Fruit fly (Drosophila melanogaster) whole organism, prepupa: ENCODE measurements around the gene CG32572.

Experiments
- CG1621 ChIP-seq: fragments of 200-800 bp; sonication (Bioruptor generic); optimal IDR thresholded peaks from 3 replicates; lab custom pipeline; 2018; ENCODE audit warnings: missing biosample characterization, mild to moderate bottlenecking, missing genetic modification characterization
- CG31627 ChIP-seq: fragments of 200-800 bp; sonication (Bioruptor generic); optimal IDR thresholded peaks from 3 replicates; lab custom pipeline; 2016; ENCODE audit warnings: missing biosample characterization, missing genetic modification characterization
- CG6854 ChIP-seq: fragments of 200-800 bp; sonication (Bioruptor generic); optimal IDR thresholded peaks from 2 replicates; lab custom pipeline; 2017; ENCODE audit warnings: missing biosample characterization, mild to moderate bottlenecking, missing genetic modification characterization
- CG8319 ChIP-seq: fragments of 200-800 bp; sonication (Bioruptor generic); optimal IDR thresholded peaks from 3 replicates; lab custom pipeline; 2016; ENCODE audit warnings: missing biosample characterization, missing genetic modification characterization
- Ets96B ChIP-seq: fragments of 200-800 bp; optimal IDR thresholded peaks from 2 replicates; lab custom pipeline; 2019; ENCODE audit warnings: missing biosample characterization, mild to moderate bottlenecking, missing genetic modification characterization, moderate library complexity
- Hr39 ChIP-seq: fragments of 200-800 bp; sonication (Bioruptor generic); optimal IDR thresholded peaks from 2 replicates; lab custom pipeline; 2016; ENCODE audit warnings: missing biosample characterization, missing genetic modification characterization
- OdsH ChIP-seq: fragments of 200-800 bp; sonication (Bioruptor generic); optimal IDR thresholded peaks from 3 replicates; lab custom pipeline; 2016; ENCODE audit warnings: missing biosample characterization, missing genetic modification characterization
- fd59A ChIP-seq: fragments of 200-800 bp; sonication (Bioruptor generic); optimal IDR thresholded peaks from 2 replicates; lab custom pipeline; 2017; ENCODE audit warnings: missing biosample characterization, mild to moderate bottlenecking, missing genetic modification characterization, missing genetic modification reagents
- salr ChIP-seq, 2 experiments: fragments of 200-800 bp; sonication (Bioruptor generic); optimal IDR thresholded peaks; 3 replicates each; lab custom pipeline; 2016 to 2018; ENCODE audit warnings: missing biosample characterization in 2 of 2, missing genetic modification characterization in 2 of 2, mild to moderate bottlenecking in 1 of 2

dm6 chrX:16753066-16753465 is 32.1 kb downstream of the CG32572 start:
- TF ChIP-seq fd59A (GFP tag; lab: Kevin White, UChicago), result no peak
- TF ChIP-seq CG6854 (GFP tag; lab: Kevin White, UChicago), result no peak
- no peak for TF ChIP-seq salr (GFP tag; optimal IDR thresholded peaks at IDR 0.05; lab: Kevin White, UChicago)
- no peak for TF ChIP-seq CG1621 (tag; lab: Kevin White, UChicago)
- TF ChIP-seq Ets96B (tag; lab: Kevin White, UChicago), result no peak
- no peak for TF ChIP-seq Hr39
- TF ChIP-seq CG8319 (GFP tag; lab: Kevin White, UChicago), result no peak
- TF ChIP-seq CG31627 (GFP tag; lab: Kevin White, UChicago), result no peak
- TF ChIP-seq OdsH (GFP tag; lab: Kevin White, UChicago), result no peak
